Fruit fly (Drosophila melanogaster) whole organism, embryonic: ENCODE measurements around the gene Iru.

Experiments used
- B-H1 ChIP-seq: fragments of 200-800 bp; sonication (Bioruptor generic); IDR thresholded peaks from 3 replicates; pipeline ENCODE4 v1.3.6; 2022; ENCODE audit warnings: missing biosample characterization, missing genetic modification characterization
- CG11504 ChIP-seq: fragments of 200-800 bp; sonication (Bioruptor generic); optimal IDR thresholded peaks from 3 replicates; lab custom pipeline; 2019; ENCODE audit warnings: missing biosample characterization, mild to moderate bottlenecking, missing genetic modification characterization, moderate library complexity
- CG13287 ChIP-seq: fragments of 200-800 bp; sonication (Bioruptor generic); IDR thresholded peaks from 2 replicates; pipeline ENCODE4 v1.3.6; 2022; ENCODE audit warnings: missing biosample characterization, missing genetic modification characterization; ENCODE audit not compliant: partially characterized antibody
- CG17361 ChIP-seq: fragments of 200-800 bp; sonication (Bioruptor generic); IDR thresholded peaks from 3 replicates; pipeline ENCODE4 v1.3.6; 2022; ENCODE audit warnings: missing biosample characterization, missing genetic modification characterization
- CG1792 ChIP-seq: fragments of 200-800 bp; sonication (Bioruptor generic); optimal IDR thresholded peaks from 2 replicates; lab custom pipeline; 2016; ENCODE audit warnings: missing biosample characterization, missing genetic modification characterization
- CG1832 ChIP-seq: fragments of 200-800 bp; sonication (Bioruptor generic); optimal IDR thresholded peaks from 2 replicates; lab custom pipeline; 2017; ENCODE audit warnings: missing biosample characterization, mild to moderate bottlenecking, missing genetic modification characterization, inconsistent platforms
- CG2678 ChIP-seq: fragments of 200-800 bp; sonication (Bioruptor generic); optimal IDR thresholded peaks from 3 replicates; lab custom pipeline; 2019; ENCODE audit warnings: missing biosample characterization, mild to moderate bottlenecking, missing genetic modification characterization, moderate library complexity
- CG2875 ChIP-seq: fragments of 200-800 bp; sonication (Bioruptor generic); optimal IDR thresholded peaks from 2 replicates; lab custom pipeline; 2017; ENCODE audit warnings: missing biosample characterization, mild to moderate bottlenecking, missing genetic modification characterization, missing genetic modification reagents
- CG31441 ChIP-seq: fragments of 200-800 bp; sonication (Bioruptor generic); IDR thresholded peaks from 2 replicates; pipeline ENCODE4 v1.3.6; 2022; ENCODE audit warnings: missing biosample characterization, missing genetic modification characterization
- CG3838 ChIP-seq: fragments of 200-800 bp; sonication (Bioruptor generic); optimal IDR thresholded peaks from 3 replicates; lab custom pipeline; 2016; ENCODE audit warnings: missing biosample characterization, missing genetic modification characterization
- CG4854 ChIP-seq: fragments of 200-800 bp; sonication (Bioruptor generic); optimal IDR thresholded peaks from 2 replicates; lab custom pipeline; 2016; ENCODE audit warnings: missing biosample characterization, missing genetic modification characterization, inconsistent platforms
- CG6254 ChIP-seq: fragments of 200-800 bp; sonication (Bioruptor generic); optimal IDR thresholded peaks from 3 replicates; lab custom pipeline; 2017; ENCODE audit warnings: mild to moderate bottlenecking, missing biosample characterization, missing genetic modification reagents, missing genetic modification characterization
- CG7745 ChIP-seq: fragments of 200-800 bp; sonication (Bioruptor generic); optimal IDR thresholded peaks from 2 replicates; lab custom pipeline; 2018; ENCODE audit warnings: missing biosample characterization, mild to moderate bottlenecking, missing genetic modification characterization, moderate library complexity
- CG7786 ChIP-seq: fragments of 200-800 bp; sonication (Bioruptor generic); optimal IDR thresholded peaks from 2 replicates; lab custom pipeline; 2016; ENCODE audit warnings: missing biosample characterization, missing genetic modification characterization
- CG8944 ChIP-seq: fragments of 200-800 bp; sonication (Bioruptor generic); optimal IDR thresholded peaks from 3 replicates; lab custom pipeline; 2016; ENCODE audit warnings: missing biosample characterization, missing genetic modification characterization
- CG9609 ChIP-seq: fragments of 200-800 bp; sonication (Bioruptor generic); optimal IDR thresholded peaks from 3 replicates; lab custom pipeline; 2016; ENCODE audit warnings: missing biosample characterization, missing genetic modification characterization
- CG9817 ChIP-seq: fragments of 200-800 bp; sonication (Bioruptor generic); optimal IDR thresholded peaks from 2 replicates; lab custom pipeline; 2018; ENCODE audit warnings: missing biosample characterization, mild to moderate bottlenecking, missing genetic modification characterization, moderate library complexity
- D19A ChIP-seq: fragments of 200-800 bp; optimal IDR thresholded peaks from 3 replicates; lab custom pipeline; 2019; ENCODE audit warnings: missing biosample characterization, mild to moderate bottlenecking, missing genetic modification characterization, moderate library complexity
- Dip3 ChIP-seq: fragments of 200-800 bp; sonication (Bioruptor generic); optimal IDR thresholded peaks from 3 replicates; lab custom pipeline; 2016; ENCODE audit warnings: missing biosample characterization, missing genetic modification characterization
- Dref ChIP-seq: fragments of 200-800 bp; sonication (Bioruptor generic); IDR thresholded peaks from 2 replicates; pipeline ENCODE4 v1.3.6; 2022; ENCODE audit warnings: missing biosample characterization, missing genetic modification characterization
- E2f1 ChIP-seq: fragments of 200-800 bp; sonication (Bioruptor generic); IDR thresholded peaks from 2 replicates; pipeline ENCODE4 v1.3.6; 2022; ENCODE audit warnings: missing biosample characterization, missing genetic modification characterization
- Gug ChIP-seq: fragments of 200-800 bp; sonication (Bioruptor generic); IDR thresholded peaks from 4 replicates; pipeline ENCODE4 v1.3.6; 2022; ENCODE audit warnings: missing biosample characterization, missing genetic modification characterization
- Hand ChIP-seq: fragments of 200-800 bp; sonication (Bioruptor generic); optimal IDR thresholded peaks from 2 replicates; lab custom pipeline; 2017; ENCODE audit warnings: mild to moderate bottlenecking, missing biosample characterization, missing genetic modification reagents, missing genetic modification characterization
- Hr39 ChIP-seq: fragments of >200 bp; optimal IDR thresholded peaks from 2 replicates; lab custom pipeline; 2017
- Hr78 ChIP-seq, 2 experiments: fragments of 200-800 bp in 1 of 2; fragments of >200 bp in 1 of 2; sonication (Bioruptor generic) in 1 of 2; optimal IDR thresholded peaks; 2 replicates each; lab custom pipeline; 2017 to 2019; ENCODE audit warnings: missing biosample characterization in 2 of 2, missing genetic modification characterization in 2 of 2, mild to moderate bottlenecking in 1 of 2, moderate library complexity in 1 of 2
- Lhr ChIP-seq: fragments of 200-800 bp; sonication (Bioruptor generic); optimal IDR thresholded peaks from 3 replicates; lab custom pipeline; 2017; ENCODE audit warnings: mild to moderate bottlenecking, missing biosample characterization, missing genetic modification reagents, missing genetic modification characterization
- Mrtf ChIP-seq: fragments of 200-800 bp; sonication (Bioruptor generic); IDR thresholded peaks from 3 replicates; pipeline ENCODE4 v1.3.6; 2022; ENCODE audit warnings: missing biosample characterization, missing genetic modification characterization
- NfI ChIP-seq: fragments of 200-800 bp; sonication (Bioruptor generic); optimal IDR thresholded peaks from 3 replicates; lab custom pipeline; 2018; ENCODE audit warnings: missing biosample characterization, mild to moderate bottlenecking, missing genetic modification characterization, moderate library complexity
- PHDP ChIP-seq: fragments of 200-800 bp; sonication (Bioruptor generic); optimal IDR thresholded peaks from 3 replicates; lab custom pipeline; 2018; ENCODE audit warnings: missing biosample characterization, mild to moderate bottlenecking, missing genetic modification characterization, moderate library complexity
- TFAM ChIP-seq: fragments of 200-800 bp; sonication (Bioruptor generic); optimal IDR thresholded peaks from 2 replicates; lab custom pipeline; 2017; ENCODE audit warnings: missing biosample characterization, missing genetic modification characterization, inconsistent platforms
- Taf1 ChIP-seq: fragments of 200-800 bp; sonication (Bioruptor generic); IDR thresholded peaks from 2 replicates; pipeline ENCODE4 v1.3.6; 2022; ENCODE audit warnings: missing biosample characterization, missing genetic modification characterization
- abd-A ChIP-seq: fragments of 200-800 bp; sonication (Bioruptor generic); optimal IDR thresholded peaks from 3 replicates; lab custom pipeline; 2019; ENCODE audit warnings: missing biosample characterization, mild to moderate bottlenecking, missing genetic modification characterization, moderate library complexity
- amos ChIP-seq: fragments of 200-800 bp; sonication (Bioruptor generic); IDR thresholded peaks from 2 replicates; pipeline ENCODE4 v1.3.6; 2022; ENCODE audit warnings: missing biosample characterization, missing genetic modification characterization; ENCODE audit not compliant: partially characterized antibody
- btn ChIP-seq: fragments of 200-800 bp; sonication (Bioruptor generic); optimal IDR thresholded peaks from 2 replicates; lab custom pipeline; 2016; ENCODE audit warnings: missing biosample characterization, missing genetic modification characterization
- caup ChIP-seq: fragments of 200-800 bp; sonication (Bioruptor generic); optimal IDR thresholded peaks from 3 replicates; lab custom pipeline; 2017; ENCODE audit warnings: missing biosample characterization, mild to moderate bottlenecking, missing genetic modification characterization, moderate library complexity; ENCODE audit not compliant: severe bottlenecking
- dmrt99B ChIP-seq: fragments of 200-800 bp; sonication (Bioruptor generic); optimal IDR thresholded peaks from 2 replicates; lab custom pipeline; 2018; ENCODE audit warnings: missing biosample characterization, mild to moderate bottlenecking, missing genetic modification characterization, moderate library complexity
- ems ChIP-seq: fragments of 200-800 bp; sonication (Bioruptor generic); optimal IDR thresholded peaks from 3 replicates; lab custom pipeline; 2016; ENCODE audit warnings: missing biosample characterization, missing genetic modification characterization
- fd102C ChIP-seq: fragments of 200-800 bp; sonication (Bioruptor generic); optimal IDR thresholded peaks from 2 replicates; lab custom pipeline; 2018; ENCODE audit warnings: missing biosample characterization, mild to moderate bottlenecking, missing genetic modification characterization, moderate library complexity
- grau ChIP-seq: fragments of 200-800 bp; optimal IDR thresholded peaks from 3 replicates; lab custom pipeline; 2019; ENCODE audit warnings: missing biosample characterization, mild to moderate bottlenecking, missing genetic modification characterization, moderate library complexity
- grn ChIP-seq: fragments of 200-800 bp; sonication (Bioruptor generic); optimal IDR thresholded peaks from 3 replicates; lab custom pipeline; 2017; ENCODE audit warnings: missing biosample characterization, missing genetic modification characterization
- hth ChIP-seq: fragments of >200 bp; optimal IDR thresholded peaks from 2 replicates; lab custom pipeline; 2017; ENCODE audit warnings: inconsistent platforms
- ken ChIP-seq: fragments of 200-800 bp; sonication (Bioruptor generic); IDR thresholded peaks from 3 replicates; pipeline ENCODE4 v1.3.6; 2022; ENCODE audit warnings: missing biosample characterization, missing genetic modification characterization
- lab ChIP-seq: fragments of 200-800 bp; sonication (Bioruptor generic); optimal IDR thresholded peaks from 3 replicates; lab custom pipeline; 2017; ENCODE audit warnings: missing biosample characterization, missing genetic modification characterization, mild to moderate bottlenecking, moderate library complexity, missing genetic modification reagents
- mld ChIP-seq: fragments of 200-800 bp; sonication (Bioruptor generic); IDR thresholded peaks from 3 replicates; pipeline ENCODE4 v1.3.6; 2022; ENCODE audit warnings: missing biosample characterization, missing genetic modification characterization; ENCODE audit not compliant: partially characterized antibody
- onecut ChIP-seq: fragments of 200-800 bp; sonication (Bioruptor generic); IDR thresholded peaks from 2 replicates; pipeline ENCODE4 v1.3.6; 2022; ENCODE audit warnings: missing biosample characterization, missing genetic modification characterization
- pnt ChIP-seq: fragments of 200-800 bp; sonication (Bioruptor generic); optimal IDR thresholded peaks from 3 replicates; lab custom pipeline; 2016; ENCODE audit warnings: missing biosample characterization, missing genetic modification characterization
- pzg ChIP-seq: fragments of 200-800 bp; sonication (Bioruptor generic); optimal IDR thresholded peaks from 3 replicates; lab custom pipeline; 2018; ENCODE audit warnings: missing biosample characterization, mild to moderate bottlenecking, missing genetic modification characterization, moderate library complexity
- sd ChIP-seq: fragments of 200-800 bp; sonication (Bioruptor generic); optimal IDR thresholded peaks from 3 replicates; lab custom pipeline; 2018; ENCODE audit warnings: missing biosample characterization, mild to moderate bottlenecking, missing genetic modification characterization, moderate library complexity
- usp ChIP-seq: fragments of >200 bp; optimal IDR thresholded peaks from 2 replicates; lab custom pipeline; 2017; ENCODE audit warnings: missing biosample characterization, missing genetic modification characterization

The Iru gene

dm6 chr3R:9016869-9017268 is 10.6 kb downstream of the Iru start:
- TF ChIP-seq btn (GFP tag; lab: Kevin White, UChicago) = no peak
- TF ChIP-seq CG8944 (GFP tag; lab: Kevin White, UChicago) = no peak
- no peak for TF ChIP-seq CG11504 (tag; lab: Kevin White, UChicago)
- TF ChIP-seq CG6254 (GFP tag; lab: Kevin White, UChicago) = no peak
- no peak for TF ChIP-seq fd102C (GFP tag; lab: Kevin White, UChicago)
- TF ChIP-seq pnt = no peak
- no peak for TF ChIP-seq CG1832

- no peak for TF ChIP-seq D19A (tag; lab: Kevin White, UChicago)
- peak; percentile 68 for TF ChIP-seq CG13287 (GFP tag; lab: Robert Waterston, UW)
- TF ChIP-seq CG7786 = no peak
- no peak for TF ChIP-seq CG2875 (GFP tag; lab: Kevin White, UChicago)
- no peak for TF ChIP-seq PHDP (tag; lab: Kevin White, UChicago)
- TF ChIP-seq CG31441 (GFP tag; lab: Robert Waterston, UW) = no peak
- no peak for TF ChIP-seq hth
- TF ChIP-seq B-H1 (GFP tag; lab: Robert Waterston, UW) = no peak; the same call in 2 of the 3 replicates
- no peak for TF ChIP-seq CG7745 (tag; lab: Kevin White, UChicago)
- peak; percentile 96 for TF ChIP-seq pzg (GFP tag; lab: Kevin White, UChicago)
- no peak for TF ChIP-seq CG4854
- TF ChIP-seq NfI (GFP tag; lab: Kevin White, UChicago) = no peak
- no peak for TF ChIP-seq CG2678
- peak; percentile 89 for TF ChIP-seq Dref (GFP tag; lab: Robert Waterston, UW)
- TF ChIP-seq Hand (GFP tag; lab: Kevin White, UChicago) = no peak
- no peak for TF ChIP-seq lab (GFP tag; lab: Kevin White, UChicago)
- peak; percentile 62 for TF ChIP-seq amos (GFP tag; lab: Robert Waterston, UW)
- no peak for TF ChIP-seq Dip3
- TF ChIP-seq ken (GFP tag; lab: Robert Waterston, UW) = no peak
- no peak for TF ChIP-seq CG1792 (GFP tag; lab: Kevin White, UChicago)
- TF ChIP-seq CG17361 (GFP tag; lab: Robert Waterston, UW) = no peak
- no peak for TF ChIP-seq usp (GFP tag; lab: Kevin White, UChicago)
- TF ChIP-seq CG3838 = no peak
- peak; percentile 99 for TF ChIP-seq grn (GFP tag; lab: Kevin White, UChicago)
- TF ChIP-seq mld (GFP tag; lab: Robert Waterston, UW) = no peak
- TF ChIP-seq grau (tag; lab: Kevin White, UChicago) = peak; percentile 36
- TF ChIP-seq sd (tag; lab: Kevin White, UChicago) = peak; percentile 71
- no peak for TF ChIP-seq Gug
- TF ChIP-seq Taf1 (GFP tag; lab: Robert Waterston, UW) = no peak
- no peak for TF ChIP-seq dmrt99B (tag; lab: Kevin White, UChicago)
- TF ChIP-seq CG8944 (GFP tag; lab: Kevin White, UChicago) = no peak
- TF ChIP-seq caup (GFP tag; lab: Kevin White, UChicago) = no peak
- peak; percentile 79 for TF ChIP-seq Lhr (GFP tag; lab: Kevin White, UChicago)
- TF ChIP-seq TFAM (GFP tag; lab: Kevin White, UChicago) = no peak
- no peak for TF ChIP-seq Hr39 (lab: Kevin White, UChicago)
- TF ChIP-seq onecut (GFP tag; lab: Robert Waterston, UW) = peak; percentile 50
- TF ChIP-seq E2f1 (GFP tag; lab: Robert Waterston, UW) = no peak
- TF ChIP-seq ems (GFP tag; lab: Kevin White, UChicago) = no peak
- TF ChIP-seq Hr78 (GFP tag; optimal IDR thresholded peaks at IDR 0.05; lab: Kevin White, UChicago) = no peak
- no peak for TF ChIP-seq Mrtf (GFP tag; lab: Robert Waterston, UW)
- no peak for TF ChIP-seq abd-A (tag; lab: Kevin White, UChicago)
- no peak for TF ChIP-seq CG11504 (tag; lab: Kevin White, UChicago)
- TF ChIP-seq CG9609 (GFP tag; lab: Kevin White, UChicago) = no peak
- no peak for TF ChIP-seq CG9817
These were observed 13.5 kb downstream of the Iru start, which contains the start of gene tgo for dm6 chr3R:9019689-9020138. Gene tgo (minus strand): TSS chr3R:9020022.
